Fruit fly (Drosophila melanogaster): ENCODE data around the gene HP1D3csd.
A peak's percentile ranks its signal among the peaks of the same experiment; 100 is the strongest.

The HP1D3csd gene

dm6 chrX:19146421-19146952, 43.5 kb upstream of the HP1D3csd start (continued):
- TF ChIP-seq CG12071 (GFP tag; optimal IDR thresholded peaks at IDR 0.05) (no peak), ken (GFP tag; IDR thresholded peaks at IDR 0.05) (no peak), Kr (GFP tag; optimal IDR thresholded peaks at IDR 0.05) (no peak), bab2 (GFP tag; optimal IDR thresholded peaks at IDR 0.05) (peak; percentile 80), Neu2 (GFP tag; optimal IDR thresholded peaks at IDR 0.05; ENCODE audit: borderline replicate concordance) (no peak), pnt (GFP tag; optimal IDR thresholded peaks at IDR 0.05) (peak; percentile 11), Hr78 (GFP tag; optimal IDR thresholded peaks at IDR 0.05) (peak in 1 of 2 experiments; percentile 7), ro (GFP tag; IDR thresholded peaks at IDR 0.05) (no peak), Nf-YC (tag; optimal IDR thresholded peaks at IDR 0.05) (peak; percentile 5), YL-1 (GFP tag; optimal IDR thresholded peaks at IDR 0.05) (no peak), CG18599 (GFP tag; optimal IDR thresholded peaks at IDR 0.05) (peak; percentile 23), Hr3 (GFP tag; optimal IDR thresholded peaks at IDR 0.05) (peak; percentile 20), zfh2 (GFP tag; optimal IDR thresholded peaks at IDR 0.05) (peak; percentile 28), so (GFP tag; IDR thresholded peaks at IDR 0.05) (no peak), PHDP (tag; optimal IDR thresholded peaks at IDR 0.05) (peak; percentile 14), CG13287 (GFP tag; IDR thresholded peaks at IDR 0.05; ENCODE audit: partially characterized antibody) (no peak), sens (GFP tag) (peak; percentile 64), cad (GFP tag; optimal IDR thresholded peaks at IDR 0.05) (no peak), pb (GFP tag; optimal IDR thresholded peaks at IDR 0.05) (peak; percentile 62), Ssrp (tag; optimal IDR thresholded peaks at IDR 0.05) (peak; percentile 17), Atf6 (GFP tag; IDR thresholded peaks at IDR 0.05) (no peak), TFAM (GFP tag; optimal IDR thresholded peaks at IDR 0.05) (no peak), CG3726 (GFP tag; IDR thresholded peaks at IDR 0.05) (no peak), Lhr (GFP tag; optimal IDR thresholded peaks at IDR 0.05) (no peak), CG10979 (tag; optimal IDR thresholded peaks at IDR 0.05) (peak; percentile 3), CG12942 (GFP tag; optimal IDR thresholded peaks at IDR 0.05) (no peak), CG18619 (GFP tag; optimal IDR thresholded peaks at IDR 0.05) (no peak), CG12219 (GFP tag; optimal IDR thresholded peaks at IDR 0.05) (no peak), amos (GFP tag; IDR thresholded peaks at IDR 0.05; ENCODE audit: partially characterized antibody) (no peak), klu (GFP tag; IDR thresholded peaks at IDR 0.05) (no peak), nmo (GFP tag; optimal IDR thresholded peaks at IDR 0.05) (peak; percentile 75), wdn (GFP tag; IDR thresholded peaks at IDR 0.05) (no peak), Tbp (GFP tag; optimal IDR thresholded peaks at IDR 0.05) (no peak), dpn (GFP tag; optimal IDR thresholded peaks at IDR 0.05) (peak; percentile 17 to 42), Ada2b (GFP tag; IDR thresholded peaks at IDR 0.05) (no peak), sens-2 (GFP tag; IDR thresholded peaks at IDR 0.05) (no peak), CG10462 (GFP tag; optimal IDR thresholded peaks at IDR 0.05) (no peak), CG9797 (GFP tag; optimal IDR thresholded peaks at IDR 0.05) (no peak), dati (GFP tag; IDR thresholded peaks at IDR 0.05) (no peak), Ets97D (GFP tag; optimal IDR thresholded peaks at IDR 0.05) (peak; percentile 13), ems (GFP tag; optimal IDR thresholded peaks at IDR 0.05) (no peak), CG30403 (GFP tag; optimal IDR thresholded peaks at IDR 0.05) (peak; percentile 46), salm (tag; optimal IDR thresholded peaks at IDR 0.05) (no peak), Camta (GFP tag; optimal IDR thresholded peaks at IDR 0.05) (no peak), hb (GFP tag; IDR thresholded peaks at IDR 0.05; ENCODE audit: partially characterized antibody) (no peak), dan (GFP tag; IDR thresholded peaks at IDR 0.05) (no peak), CG4282 (GFP tag; optimal IDR thresholded peaks at IDR 0.05) (no peak), CG8924 (tag; optimal IDR thresholded peaks at IDR 0.05) (no peak), CG17328 (GFP tag; IDR thresholded peaks at IDR 0.05) (0 out of 2 replicates have a peak, but pooled peaks have one; percentile 12), CG15514 (GFP tag; optimal IDR thresholded peaks at IDR 0.05) (no peak), Optix (GFP tag; IDR thresholded peaks at IDR 0.05) (0 out of 3 replicates have a peak, but pooled peaks have one; percentile 34)
